Worm (Caenorhabditis elegans) whole organism, young adult: Measurements from ENCODE around the gene comt-2.

ENCODE experiments used
- F10E7.11 ChIP-seq: sonication (generic microtip); optimal IDR thresholded peaks from 2 replicates; lab custom pipeline; 2017; ENCODE audit warnings: mild to moderate bottlenecking, missing genetic modification characterization, moderate library complexity, missing compliant biosample characterization
- F23B12.7 ChIP-seq: sonication (generic microtip); optimal IDR thresholded peaks from 2 replicates; lab custom pipeline; 2017; ENCODE audit warnings: missing genetic modification characterization, mild to moderate bottlenecking, missing compliant biosample characterization, antibody characterized with exemption, moderate library complexity; ENCODE audit not compliant: insufficient read depth
- F39B2.1 ChIP-seq: fragments of 200-800 bp; sonication (Bioruptor generic); IDR thresholded peaks from 2 replicates; pipeline ENCODE4 v1.3.6; 2022; ENCODE audit warnings: missing genetic modification reagents, missing genetic modification characterization, missing compliant biosample characterization
- Y56A3A.18 ChIP-seq: fragments of 200-800 bp; sonication (Bioruptor generic); IDR thresholded peaks from 2 replicates; pipeline ENCODE4 v1.3.6; 2022; ENCODE audit warnings: missing genetic modification reagents, missing genetic modification characterization, missing compliant biosample characterization
- Y95B8A.8 ChIP-seq: fragments of 200-800 bp; sonication (Bioruptor generic); IDR thresholded peaks from 2 replicates; pipeline ENCODE4 v1.3.6; 2022; ENCODE audit warnings: missing genetic modification reagents, missing genetic modification characterization, missing compliant biosample characterization
- ama-1 ChIP-seq, 3 experiments: fragments of 150-350 bp in 1 of 3; sonication (generic microtip) in 2 of 3; optimal IDR thresholded peaks; 2 replicates each; lab custom pipeline; 2014 to 2018; ENCODE audit warnings: missing biosample characterization in 2 of 3, missing genetic modification characterization in 2 of 3, missing genetic modification reagents in 2 of 3
- aptf-3 ChIP-seq: fragments of 200-800 bp; sonication (Bioruptor generic); IDR thresholded peaks from 2 replicates; pipeline ENCODE4 v1.3.6; 2022; ENCODE audit warnings: missing genetic modification characterization, missing compliant biosample characterization
- atf-7 ChIP-seq: sonication (generic microtip); optimal IDR thresholded peaks from 2 replicates; lab custom pipeline; 2017; ENCODE audit warnings: mild to moderate bottlenecking, missing genetic modification characterization, missing compliant biosample characterization
- bed-2 ChIP-seq: fragments of 200-800 bp; sonication (Bioruptor generic); IDR thresholded peaks from 2 replicates; pipeline ENCODE4 v1.3.6; 2022; ENCODE audit warnings: missing genetic modification reagents, missing genetic modification characterization, missing compliant biosample characterization
- cebp-1 ChIP-seq, 2 experiments: fragments of 200-800 bp in 1 of 2; sonication (Bioruptor generic) in 1 of 2; sonication (generic microtip) in 1 of 2; IDR thresholded peaks in 1 of 2; optimal IDR thresholded peaks in 1 of 2; 2 replicates each; pipeline versions ENCODE4 v1.3.6 to Lab custom; 2017 to 2022; ENCODE audit warnings: missing compliant biosample characterization in 2 of 2, missing genetic modification characterization in 2 of 2, mild to moderate bottlenecking in 1 of 2, missing genetic modification reagents in 1 of 2, moderate library complexity in 1 of 2
- ceh-27 ChIP-seq: fragments of 200-800 bp; sonication (Bioruptor generic); optimal IDR thresholded peaks from 2 replicates; lab custom pipeline; 2018; ENCODE audit warnings: mild to moderate bottlenecking, missing genetic modification characterization, moderate library complexity, missing compliant biosample characterization
- ceh-58 ChIP-seq: fragments of 200-800 bp; sonication (Bioruptor generic); IDR thresholded peaks from 2 replicates; pipeline ENCODE4 v1.3.6; 2022; ENCODE audit warnings: missing genetic modification characterization, missing compliant biosample characterization
- dox-1 ChIP-seq: fragments of 200-800 bp; sonication (Bioruptor generic); IDR thresholded peaks from 2 replicates; pipeline ENCODE4 v1.3.6; 2022; ENCODE audit warnings: missing genetic modification reagents, missing genetic modification characterization, missing compliant biosample characterization
- fkh-3 ChIP-seq: sonication (generic microtip); optimal IDR thresholded peaks from 2 replicates; lab custom pipeline; 2016; ENCODE audit warnings: mild to moderate bottlenecking, missing genetic modification characterization, missing compliant biosample characterization
- hmg-1.2 ChIP-seq: fragments of 200-800 bp; sonication (Bioruptor generic); IDR thresholded peaks from 2 replicates; pipeline ENCODE4 v1.3.6; 2022; ENCODE audit warnings: missing genetic modification reagents, missing genetic modification characterization, missing compliant biosample characterization
- let-526 ChIP-seq: fragments of 200-800 bp; sonication (Bioruptor generic); IDR thresholded peaks from 2 replicates; pipeline ENCODE4 v1.3.6; 2022; ENCODE audit warnings: missing genetic modification reagents, missing genetic modification characterization, missing compliant biosample characterization
- lin-26 ChIP-seq: fragments of 200-800 bp; sonication (Bioruptor generic); IDR thresholded peaks from 2 replicates; pipeline ENCODE4 v1.3.6; 2022; ENCODE audit warnings: missing genetic modification reagents, missing genetic modification characterization, missing compliant biosample characterization
- lin-40 ChIP-seq: sonication (generic microtip); optimal IDR thresholded peaks from 2 replicates; lab custom pipeline; 2016; ENCODE audit warnings: missing genetic modification characterization, mild to moderate bottlenecking, missing compliant biosample characterization, missing genotype, missing genetic modification reagents
- lsl-1 ChIP-seq: fragments of 200-800 bp; sonication (Bioruptor generic); optimal IDR thresholded peaks from 2 replicates; lab custom pipeline; 2018; ENCODE audit warnings: mild to moderate bottlenecking, missing genetic modification characterization, moderate library complexity, missing compliant biosample characterization
- madf-10 ChIP-seq: sonication (generic microtip); optimal IDR thresholded peaks from 2 replicates; lab custom pipeline; 2016; ENCODE audit warnings: mild to moderate bottlenecking, missing genetic modification characterization, missing compliant biosample characterization
- madf-8 ChIP-seq: fragments of 200-800 bp; sonication (Bioruptor generic); conservative IDR thresholded peaks from 2 replicates; pipeline ENCODE4 v1.3.6; 2022; ENCODE audit warnings: missing genetic modification reagents, missing genetic modification characterization, missing compliant biosample characterization
- mel-28 ChIP-seq: sonication (generic microtip); optimal IDR thresholded peaks from 2 replicates; lab custom pipeline; 2016; ENCODE audit warnings: borderline replicate concordance, mild to moderate bottlenecking, missing genetic modification characterization, missing compliant biosample characterization
- nfyb-1 ChIP-seq: fragments of 200-800 bp; sonication (Bioruptor generic); IDR thresholded peaks from 2 replicates; pipeline ENCODE4 v1.3.6; 2022; ENCODE audit warnings: missing genetic modification reagents, missing genetic modification characterization, missing compliant biosample characterization
- nhr-120 ChIP-seq: fragments of 200-800 bp; sonication (Bioruptor generic); IDR thresholded peaks from 2 replicates; pipeline ENCODE4 v1.3.6; 2022; ENCODE audit warnings: missing genetic modification characterization, missing compliant biosample characterization
- nhr-179 ChIP-seq: sonication (generic microtip); optimal IDR thresholded peaks from 2 replicates; lab custom pipeline; 2016; ENCODE audit warnings: mild to moderate bottlenecking, missing genetic modification characterization, missing compliant biosample characterization
- nhr-90 ChIP-seq: sonication (generic microtip); optimal IDR thresholded peaks from 2 replicates; lab custom pipeline; 2016; ENCODE audit warnings: missing genotype, mild to moderate bottlenecking, missing genetic modification characterization, missing compliant biosample characterization
- sea-2 ChIP-seq: fragments of 200-800 bp; sonication (Bioruptor generic); IDR thresholded peaks from 2 replicates; pipeline ENCODE4 v1.3.6; 2022; ENCODE audit warnings: missing genetic modification characterization, missing compliant biosample characterization
- snpc-1.1 ChIP-seq: sonication (generic microtip); optimal IDR thresholded peaks from 2 replicates; lab custom pipeline; 2017; ENCODE audit warnings: missing genetic modification characterization, mild to moderate bottlenecking, missing compliant biosample characterization, antibody characterized with exemption, moderate library complexity, missing genotype, missing genetic modification reagents; ENCODE audit not compliant: insufficient read depth
- snpc-4 ChIP-seq, 5 experiments: fragments of 150-350 bp in 1 of 5; sonication (generic microtip) in 4 of 5; optimal IDR thresholded peaks; 2 replicates each; lab custom pipeline; 2014 to 2018; ENCODE audit warnings: missing genetic modification characterization in 5 of 5, missing biosample characterization in 3 of 5, antibody characterized with exemption in 2 of 5, mild to moderate bottlenecking in 2 of 5, missing compliant biosample characterization in 2 of 5, missing genotype in 2 of 5, moderate library complexity in 2 of 5, missing genetic modification reagents in 1 of 5
- sptf-2 ChIP-seq: fragments of 200-800 bp; sonication (Bioruptor generic); optimal IDR thresholded peaks from 2 replicates; lab custom pipeline; 2018; ENCODE audit warnings: mild to moderate bottlenecking, missing genetic modification characterization, missing compliant biosample characterization
- ztf-28 ChIP-seq: fragments of 200-800 bp; sonication (Bioruptor generic); IDR thresholded peaks from 2 replicates; pipeline ENCODE4 v1.3.6; 2022; ENCODE audit warnings: missing genetic modification reagents, missing genetic modification characterization, missing compliant biosample characterization
- ztf-3 ChIP-seq: fragments of 200-800 bp; sonication (Bioruptor generic); optimal IDR thresholded peaks from 2 replicates; lab custom pipeline; 2018; ENCODE audit warnings: mild to moderate bottlenecking, missing genetic modification characterization, missing compliant biosample characterization

comt-2 gene

ce11 chrV:16536701-16537100 lies 42.4 kb upstream of the comt-2 start, which contains the start of gene Y32B12B.1:
Gene Y32B12B.1 (plus strand): TSS chrV:16537001.
- TF ChIP-seq fkh-3 (tag; lab: Kevin White, UChicago) (no peak), F23B12.7 (tag; lab: Kevin White, UChicago) (no peak), Y56A3A.18 (GFP tag; lab: Robert Waterston, UW) (no peak), hmg-1.2 (no peak), lin-40 (tag; lab: Kevin White, UChicago) (no peak), snpc-4 (GFP tag; optimal IDR thresholded peaks at IDR 0.05; lab: Kevin White, UChicago) (no peak), snpc-4 (tag; optimal IDR thresholded peaks at IDR 0.05; lab: Kevin White, UChicago) (no peak), Y95B8A.8 (no peak), dox-1 (no peak)
- TF ChIP-seq, all 124 proteins: peak for 0

DNA sequence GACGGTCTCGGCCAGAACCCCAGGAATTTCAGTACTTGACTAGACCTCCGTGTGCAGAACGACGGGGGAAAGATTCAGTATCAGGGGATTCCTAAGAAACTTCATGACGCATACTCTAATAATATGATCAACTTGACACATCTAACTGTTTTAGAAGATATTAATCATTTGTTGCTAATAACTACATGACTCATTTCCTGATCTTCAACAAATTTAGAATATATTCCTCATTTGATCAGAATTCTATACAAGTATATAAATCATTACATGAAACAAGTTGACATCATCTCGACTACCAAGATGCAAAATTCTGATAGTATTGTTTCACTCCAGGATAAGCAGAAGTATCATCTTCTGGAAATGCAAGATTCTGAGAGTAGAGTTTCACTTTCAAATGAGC lies 40.9 kb upstream of the comt-2 start, which contains the start of gene Y32B12B.8:
TSS of gene Y32B12B.8 (plus strand) at position 301 of the 400 bp plus-strand sequence.
- no peak for TF ChIP-seq nhr-120 (GFP tag; lab: Robert Waterston, UW)
- TF ChIP-seq atf-7 (tag; lab: Kevin White, UChicago), result no peak
- no peak for TF ChIP-seq lsl-1 (GFP tag; lab: Kevin White, UChicago)
- no peak for TF ChIP-seq nfyb-1 (GFP tag; lab: Robert Waterston, UW)
- no peak for TF ChIP-seq ztf-3 (GFP tag; lab: Kevin White, UChicago)
- no peak for TF ChIP-seq ama-1 (optimal IDR thresholded peaks at IDR 0.05; lab: Kevin White, UChicago)
- TF ChIP-seq ama-1 (GFP tag; optimal IDR thresholded peaks at IDR 0.05; lab: Kevin White, UChicago), result no peak
- TF ChIP-seq nhr-90 (tag; lab: Kevin White, UChicago), result no peak
- TF ChIP-seq, all 124 proteins: peak for 0

DNA sequence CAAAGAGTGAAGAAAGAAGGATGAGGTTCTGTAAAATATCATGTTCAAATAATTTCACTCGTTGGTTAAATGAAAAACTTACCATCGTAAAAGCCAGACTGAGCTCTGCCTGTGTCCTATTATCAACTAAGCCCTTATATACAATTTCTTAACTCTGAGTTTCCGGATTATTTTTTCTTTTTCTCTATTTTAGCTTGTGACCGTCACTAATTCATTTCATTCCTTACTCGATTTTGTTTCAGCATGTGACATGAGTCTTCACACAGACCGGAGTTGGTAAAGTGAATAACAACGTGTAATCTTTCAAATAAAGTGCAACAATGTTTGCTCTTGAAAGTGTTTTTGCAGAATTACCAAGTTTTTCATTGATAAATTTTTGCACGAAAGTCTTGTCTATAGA lies 39.7 kb upstream of the comt-2 start, which contains the start of gene cpr-2:
TSS of gene cpr-2 (minus strand) at position 101 of the 400 bp plus-strand sequence.
- TF ChIP-seq sea-2 (no peak), ceh-58 (no peak), ztf-28 (GFP tag; lab: Robert Waterston, UW) (no peak), ama-1 (optimal IDR thresholded peaks at IDR 0.05; lab: Kevin White, UChicago) (no peak), ama-1 (GFP tag; optimal IDR thresholded peaks at IDR 0.05; lab: Kevin White, UChicago) (no peak)

DNA sequence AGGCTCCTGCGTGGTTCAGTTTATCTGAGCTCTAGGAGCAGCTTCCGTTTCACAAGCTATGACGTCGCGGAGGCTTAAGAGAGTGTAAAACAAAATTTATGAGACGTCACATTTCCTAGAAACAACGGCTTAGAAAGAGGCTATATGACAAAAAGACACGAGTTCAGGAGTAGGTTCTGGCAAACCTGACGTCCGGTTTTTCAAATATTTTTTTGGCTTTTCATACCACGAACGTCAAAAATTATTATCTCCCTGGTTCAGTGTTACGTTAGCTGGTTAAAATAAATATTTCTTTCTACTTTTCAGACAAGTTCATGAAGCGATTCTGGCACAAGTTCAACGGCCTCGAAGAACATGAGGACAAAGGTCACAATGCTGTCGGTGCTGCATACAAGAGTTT lies 33.5 kb upstream of the comt-2 start, which contains the start of gene F36D3.16:
TSS of gene F36D3.16 (plus strand) at position 301 of the 400 bp plus-strand sequence.
- TF ChIP-seq F10E7.11 (tag; lab: Kevin White, UChicago), result no peak
- no peak for TF ChIP-seq snpc-1.1 (tag; lab: Kevin White, UChicago)
- TF ChIP-seq sptf-2 (GFP tag; lab: Kevin White, UChicago), result no peak
- no peak for TF ChIP-seq madf-8 (GFP tag; lab: Robert Waterston, UW)
- no peak for TF ChIP-seq lin-26 (GFP tag; lab: Robert Waterston, UW)
- TF ChIP-seq aptf-3, result no peak
- TF ChIP-seq F39B2.1 (GFP tag; lab: Robert Waterston, UW), result no peak
- TF ChIP-seq bed-2 (GFP tag; lab: Robert Waterston, UW), result no peak
- no peak for TF ChIP-seq mel-28 (tag; lab: Kevin White, UChicago)
- TF ChIP-seq madf-10 (tag; lab: Kevin White, UChicago), result no peak
- TF ChIP-seq nhr-179 (tag; lab: Kevin White, UChicago), result no peak
- no peak for TF ChIP-seq ceh-27 (GFP tag; lab: Kevin White, UChicago)
- TF ChIP-seq let-526, result no peak
- TF ChIP-seq cebp-1 (GFP tag; IDR thresholded peaks at IDR 0.05; lab: Robert Waterston, UW), result no peak
- TF ChIP-seq cebp-1 (tag; optimal IDR thresholded peaks at IDR 0.05; lab: Kevin White, UChicago), result no peak
